Worm (Caenorhabditis elegans) whole organism, L4 larva: ENCODE measurements around the gene F20C5.5.

Experiments
- F49E8.2 ChIP-seq: sonication (generic microtip); optimal IDR thresholded peaks from 2 replicates; lab custom pipeline; 2016; ENCODE audit warnings: missing compliant biosample characterization, mild to moderate bottlenecking, missing genetic modification characterization, borderline replicate concordance
- R02D3.7 ChIP-seq: fragments of 150-350 bp; sonication (generic microtip); optimal IDR thresholded peaks from 3 replicates; lab custom pipeline; 2014; ENCODE audit warnings: missing biosample characterization, missing genetic modification characterization
- T20F7.1 ChIP-seq: fragments of 200-800 bp; sonication (Bioruptor generic); optimal IDR thresholded peaks from 2 replicates; lab custom pipeline; 2018; ENCODE audit warnings: mild to moderate bottlenecking, missing genetic modification characterization, missing compliant biosample characterization
- Y105C5A.15 ChIP-seq: fragments of 200-800 bp; sonication (Bioruptor generic); IDR thresholded peaks from 2 replicates; pipeline ENCODE4 v1.3.6; 2022; ENCODE audit warnings: missing genetic modification characterization, missing compliant biosample characterization
- Y75B8A.6 ChIP-seq: fragments of 200-800 bp; sonication (Bioruptor generic); IDR thresholded peaks from 2 replicates; pipeline ENCODE4 v1.3.6; 2022; ENCODE audit warnings: missing genetic modification reagents, missing genetic modification characterization, missing compliant biosample characterization
- aly-2 ChIP-seq: sonication (generic microtip); optimal IDR thresholded peaks from 2 replicates; lab custom pipeline; 2018; ENCODE audit warnings: missing biosample characterization, missing genetic modification characterization
- ama-1 ChIP-seq: fragments of 150-350 bp; optimal IDR thresholded peaks from 2 replicates; lab custom pipeline; 2014; ENCODE audit warnings: inconsistent platforms, mixed read lengths
- ceh-32 ChIP-seq: sonication (generic microtip); optimal IDR thresholded peaks from 2 replicates; lab custom pipeline; 2016; ENCODE audit warnings: mild to moderate bottlenecking, missing genetic modification characterization, missing compliant biosample characterization; ENCODE audit not compliant: poor library complexity
- ceh-62 ChIP-seq: sonication (generic microtip); optimal IDR thresholded peaks from 2 replicates; lab custom pipeline; 2017; ENCODE audit warnings: missing biosample characterization, missing genetic modification characterization
- ces-1 ChIP-seq: fragments of 150-350 bp; sonication (generic microtip); optimal IDR thresholded peaks from 4 replicates; lab custom pipeline; 2014; ENCODE audit warnings: missing biosample characterization, missing genetic modification reagents, missing genetic modification characterization
- cey-2 ChIP-seq: sonication (generic microtip); optimal IDR thresholded peaks from 3 replicates; lab custom pipeline; 2017; ENCODE audit warnings: missing genetic modification characterization, mild to moderate bottlenecking, missing compliant biosample characterization, antibody characterized with exemption, borderline replicate concordance; ENCODE audit not compliant: insufficient read depth
- daf-12 ChIP-seq: fragments of 150-350 bp; optimal IDR thresholded peaks from 2 replicates; lab custom pipeline; 2014; ENCODE audit warnings: missing biosample characterization, missing genetic modification reagents, missing genetic modification characterization
- dve-1 ChIP-seq: sonication (generic microtip); optimal IDR thresholded peaks from 2 replicates; lab custom pipeline; 2017; ENCODE audit warnings: antibody characterized with exemption, mild to moderate bottlenecking, missing genetic modification characterization, missing compliant biosample characterization; ENCODE audit not compliant: insufficient read depth
- egl-27 ChIP-seq: sonication (generic microtip); optimal IDR thresholded peaks from 3 replicates; lab custom pipeline; 2017; ENCODE audit warnings: missing biosample characterization, missing genetic modification reagents, missing genetic modification characterization
- gei-8 ChIP-seq: fragments of 200-800 bp; sonication (Bioruptor generic); optimal IDR thresholded peaks from 2 replicates; lab custom pipeline; 2018; ENCODE audit warnings: mild to moderate bottlenecking, missing genetic modification characterization, missing compliant biosample characterization
- hlh-30 ChIP-seq: sonication (generic microtip); optimal IDR thresholded peaks from 2 replicates; lab custom pipeline; 2017; ENCODE audit warnings: antibody characterized with exemption, mild to moderate bottlenecking, missing genetic modification characterization, missing compliant biosample characterization; ENCODE audit not compliant: insufficient read depth
- lin-1 ChIP-seq: fragments of 200-800 bp; sonication (Bioruptor generic); IDR thresholded peaks from 2 replicates; pipeline ENCODE4 v1.3.6; 2022; ENCODE audit warnings: missing genetic modification reagents, missing genetic modification characterization, missing compliant biosample characterization
- mdl-1 ChIP-seq, 2 experiments: fragments of 150-350 bp in 1 of 2; sonication (generic microtip) in 1 of 2; optimal IDR thresholded peaks; 2 replicates each; lab custom pipeline; 2014 to 2017; ENCODE audit warnings: missing biosample characterization in 2 of 2, missing genetic modification characterization in 2 of 2
- mxl-2 ChIP-seq: fragments of 200-800 bp; sonication (Bioruptor generic); conservative IDR thresholded peaks from 2 replicates; pipeline ENCODE4 v1.3.6; 2022; ENCODE audit warnings: missing genetic modification reagents, missing genetic modification characterization, missing compliant biosample characterization
- nhr-11 ChIP-seq: fragments of 150-350 bp; optimal IDR thresholded peaks from 2 replicates; lab custom pipeline; 2014; ENCODE audit warnings: missing biosample characterization, missing genetic modification characterization
- nhr-25 ChIP-seq: sonication (generic microtip); optimal IDR thresholded peaks from 2 replicates; lab custom pipeline; 2017; ENCODE audit warnings: missing genetic modification characterization, mild to moderate bottlenecking, missing compliant biosample characterization, antibody characterized with exemption, moderate library complexity, borderline replicate concordance; ENCODE audit not compliant: insufficient read depth
- saeg-2 ChIP-seq: fragments of 200-800 bp; sonication (Bioruptor generic); IDR thresholded peaks from 2 replicates; pipeline ENCODE4 v1.3.6; 2022; ENCODE audit warnings: missing genetic modification reagents, missing genetic modification characterization, missing compliant biosample characterization
- skn-1 ChIP-seq: fragments of 150-350 bp; optimal IDR thresholded peaks from 2 replicates; lab custom pipeline; 2014; ENCODE audit warnings: missing biosample characterization, missing genetic modification characterization
- snpc-1.2 ChIP-seq: fragments of 200-800 bp; sonication (Bioruptor generic); IDR thresholded peaks from 2 replicates; pipeline ENCODE4 v1.3.6; 2022; ENCODE audit warnings: missing genetic modification reagents, missing genetic modification characterization, missing compliant biosample characterization
- spr-3 ChIP-seq: fragments of 200-800 bp; sonication (Bioruptor generic); optimal IDR thresholded peaks from 2 replicates; lab custom pipeline; 2018; ENCODE audit warnings: mild to moderate bottlenecking, missing genetic modification characterization, missing compliant biosample characterization
- tag-97 ChIP-seq: fragments of 200-800 bp; sonication (Bioruptor generic); IDR thresholded peaks from 2 replicates; pipeline ENCODE4 v1.3.6; 2022; ENCODE audit warnings: missing genetic modification characterization, missing compliant biosample characterization
- unc-39 ChIP-seq: sonication (generic microtip); optimal IDR thresholded peaks from 2 replicates; lab custom pipeline; 2017; ENCODE audit warnings: missing biosample characterization, missing genetic modification characterization
- unc-62 ChIP-seq, 3 experiments: fragments of 150-350 bp in 1 of 3; sonication (generic microtip); optimal IDR thresholded peaks in 2 of 3; peaks in 1 of 3; 1 replicate in 1 of 3; 2 replicates in 2 of 3; lab custom pipeline; 2014 to 2017; ENCODE audit warnings: missing biosample characterization in 3 of 3, missing genetic modification characterization in 3 of 3, missing genetic modification reagents in 3 of 3, missing genotype in 1 of 3
- vab-7 ChIP-seq: fragments of 200-800 bp; sonication (Bioruptor generic); IDR thresholded peaks from 2 replicates; pipeline ENCODE4 v1.3.6; 2022; ENCODE audit warnings: missing genetic modification reagents, missing genetic modification characterization, missing compliant biosample characterization
- zip-11 ChIP-seq: fragments of 200-800 bp; sonication (Bioruptor generic); IDR thresholded peaks from 2 replicates; pipeline ENCODE4 v1.3.6; 2022; ENCODE audit warnings: missing genetic modification characterization, missing compliant biosample characterization
- ztf-7 ChIP-seq: fragments of 150-350 bp; optimal IDR thresholded peaks from 2 replicates; lab custom pipeline; 2014; ENCODE audit warnings: missing biosample characterization, missing genetic modification characterization

The F20C5.5 gene

DNA sequence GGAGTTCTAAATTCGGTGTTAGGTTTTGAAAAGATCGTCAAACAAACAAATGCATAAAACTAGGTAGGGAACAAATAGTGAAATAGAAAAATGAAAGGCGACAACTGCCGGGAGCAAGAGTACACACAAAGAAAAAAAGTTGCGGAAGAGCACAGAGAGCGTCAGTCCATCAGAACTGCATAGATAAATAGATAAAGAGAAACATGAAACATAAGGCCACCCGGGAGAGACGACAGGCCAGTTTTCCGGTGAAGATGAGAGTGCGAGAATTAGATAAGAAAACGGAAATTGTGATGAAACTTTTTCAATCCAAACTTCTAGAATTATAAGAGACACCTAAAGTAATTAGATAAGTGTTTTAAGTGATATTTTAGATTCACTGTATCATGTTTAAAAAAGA, 11.7 kb downstream of the F20C5.5 start (continued):
- TF ChIP-seq dve-1 (peak; percentile 59), lin-1 (GFP tag; lab: Robert Waterston, UW) (peak; percentile 71; the same call in 1 of the 2 replicates), nhr-11 (tag; lab: Kevin White, UChicago) (peak; percentile 7), unc-62 (GFP tag; optimal IDR thresholded peaks at IDR 0.05 in 1 of 2; lab: Kevin White, UChicago) (peak in 1 of 2 experiments; percentile 74), unc-62 (tag; optimal IDR thresholded peaks at IDR 0.05; lab: Kevin White, UChicago) (no peak), mdl-1 (tag; optimal IDR thresholded peaks at IDR 0.05; lab: Kevin White, UChicago) (peak in 1 of 2 experiments; percentile 14), spr-3 (GFP tag; lab: Kevin White, UChicago) (no peak), T20F7.1 (GFP tag; lab: Kevin White, UChicago) (no peak)

DNA sequence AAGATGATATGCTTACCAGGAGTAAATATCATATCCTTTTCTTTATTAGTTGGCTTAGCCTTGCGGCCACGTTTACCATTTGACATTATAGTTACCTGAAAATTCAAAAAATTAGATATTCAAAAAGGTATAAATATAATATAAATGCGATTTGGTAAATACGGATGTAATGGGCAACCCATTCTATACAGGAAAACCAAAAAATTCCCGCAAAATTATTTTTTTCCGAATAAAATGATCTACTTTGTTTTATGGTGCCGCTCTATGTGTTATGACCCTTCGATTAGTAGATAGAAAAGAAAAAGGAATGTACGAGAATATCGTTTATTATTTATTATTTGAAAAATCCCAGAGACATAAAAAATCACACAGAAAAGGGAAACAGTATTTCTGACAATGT, 14.7 kb downstream of the F20C5.5 start, which contains the start of gene elli-1:
elli-1 (minus strand) TSS at position 101 of the 400 bp plus-strand sequence.
- TF ChIP-seq vab-7: no peak
- TF ChIP-seq ama-1 (lab: Kevin White, UChicago): no peak
- no peak for TF ChIP-seq F49E8.2 (tag; lab: Kevin White, UChicago)
- TF ChIP-seq unc-39 (tag; lab: Kevin White, UChicago): no peak
- TF ChIP-seq egl-27 (tag; lab: Kevin White, UChicago): no peak
- no peak for TF ChIP-seq Y75B8A.6 (GFP tag; lab: Robert Waterston, UW)
- no peak for TF ChIP-seq R02D3.7
- TF ChIP-seq ceh-62 (tag; lab: Kevin White, UChicago): no peak
- no peak for TF ChIP-seq aly-2 (tag; lab: Kevin White, UChicago)
- no peak for TF ChIP-seq spr-3 (GFP tag; lab: Kevin White, UChicago)
- no peak for TF ChIP-seq daf-12
- TF ChIP-seq saeg-2 (GFP tag; lab: Robert Waterston, UW): no peak
- TF ChIP-seq nhr-25: no peak
- no peak for TF ChIP-seq T20F7.1 (GFP tag; lab: Kevin White, UChicago)
- TF ChIP-seq ztf-7 (tag; lab: Kevin White, UChicago): no peak
- no peak for TF ChIP-seq nhr-11 (tag; lab: Kevin White, UChicago)
- no peak for TF ChIP-seq snpc-1.2 (GFP tag; lab: Robert Waterston, UW)
- no peak for TF ChIP-seq tag-97 (GFP tag; lab: Robert Waterston, UW)
- TF ChIP-seq, all 104 proteins: peak for 0

DNA sequence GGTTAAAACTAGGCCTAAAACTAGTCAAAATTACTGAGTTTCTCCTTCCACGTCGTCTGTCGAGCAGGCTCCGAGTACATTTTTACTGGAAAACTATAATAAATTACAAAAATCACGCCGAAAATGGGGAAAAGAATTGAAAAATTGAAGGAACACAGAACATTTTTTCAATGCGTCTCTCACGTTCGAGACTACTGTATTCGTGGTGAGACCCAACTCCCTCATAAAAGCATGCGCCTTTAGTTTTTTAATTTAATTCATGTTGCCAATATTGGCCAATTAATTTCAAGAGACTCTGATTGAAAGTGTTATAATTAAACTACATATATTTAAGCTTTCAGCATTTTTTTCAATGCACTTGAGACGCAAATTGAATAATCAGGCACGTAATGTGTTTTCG, 15.3 kb downstream of the F20C5.5 start:
- TF ChIP-seq R02D3.7: no peak
- no peak for TF ChIP-seq zip-11
- TF ChIP-seq ceh-32 (tag; lab: Kevin White, UChicago): no peak
- TF ChIP-seq snpc-1.2 (GFP tag; lab: Robert Waterston, UW): 0 out of 2 replicates have a peak, but pooled peaks have one; percentile 6
- no peak for TF ChIP-seq hlh-30 (tag; lab: Kevin White, UChicago)

DNA sequence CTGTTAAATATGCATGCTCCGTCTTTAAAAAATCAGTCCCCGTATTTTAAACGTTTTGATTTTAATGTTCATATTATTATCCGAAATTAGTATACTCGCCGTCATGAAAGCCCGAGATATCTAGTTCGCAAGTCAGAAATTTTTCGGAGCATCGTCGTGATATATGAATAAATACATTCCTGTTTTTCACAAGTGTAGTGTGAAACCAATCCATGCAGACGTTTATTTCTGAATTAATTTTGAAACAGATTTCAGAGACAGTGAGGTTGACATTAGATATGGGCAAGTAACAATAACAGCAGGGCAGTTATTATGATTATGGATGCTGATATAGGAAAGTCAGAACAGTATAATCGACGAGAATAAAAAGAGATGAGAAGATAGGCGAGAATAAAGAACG, 16.9 kb downstream of the F20C5.5 start:
- TF ChIP-seq nhr-11 (tag; lab: Kevin White, UChicago) (no peak), snpc-1.2 (GFP tag; lab: Robert Waterston, UW) (peak; percentile 34; the same call in 1 of the 2 replicates)

DNA sequence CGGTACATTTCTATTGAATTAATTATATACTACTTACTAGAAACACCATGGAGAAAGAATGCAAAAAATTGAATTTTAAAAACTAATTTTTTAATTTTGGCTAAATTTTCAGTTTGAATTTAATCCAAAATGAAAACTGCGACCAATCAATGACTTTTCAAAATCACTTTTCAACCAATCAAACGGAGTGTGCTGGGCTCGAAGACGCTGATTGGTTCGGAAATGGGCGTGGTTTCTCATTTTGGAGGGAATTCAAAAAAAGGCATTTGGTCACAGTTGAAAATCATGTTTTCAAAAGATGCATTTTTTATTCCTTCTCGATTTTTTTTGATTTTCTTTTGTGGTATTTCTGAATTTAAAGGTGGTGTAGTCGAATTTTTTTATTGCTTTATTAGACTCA, 20.5 kb downstream of the F20C5.5 start:
- TF ChIP-seq gei-8 (GFP tag; lab: Kevin White, UChicago): no peak
- TF ChIP-seq skn-1 (tag; lab: Kevin White, UChicago): no peak
- TF ChIP-seq, all 104 proteins: peak for 0

DNA sequence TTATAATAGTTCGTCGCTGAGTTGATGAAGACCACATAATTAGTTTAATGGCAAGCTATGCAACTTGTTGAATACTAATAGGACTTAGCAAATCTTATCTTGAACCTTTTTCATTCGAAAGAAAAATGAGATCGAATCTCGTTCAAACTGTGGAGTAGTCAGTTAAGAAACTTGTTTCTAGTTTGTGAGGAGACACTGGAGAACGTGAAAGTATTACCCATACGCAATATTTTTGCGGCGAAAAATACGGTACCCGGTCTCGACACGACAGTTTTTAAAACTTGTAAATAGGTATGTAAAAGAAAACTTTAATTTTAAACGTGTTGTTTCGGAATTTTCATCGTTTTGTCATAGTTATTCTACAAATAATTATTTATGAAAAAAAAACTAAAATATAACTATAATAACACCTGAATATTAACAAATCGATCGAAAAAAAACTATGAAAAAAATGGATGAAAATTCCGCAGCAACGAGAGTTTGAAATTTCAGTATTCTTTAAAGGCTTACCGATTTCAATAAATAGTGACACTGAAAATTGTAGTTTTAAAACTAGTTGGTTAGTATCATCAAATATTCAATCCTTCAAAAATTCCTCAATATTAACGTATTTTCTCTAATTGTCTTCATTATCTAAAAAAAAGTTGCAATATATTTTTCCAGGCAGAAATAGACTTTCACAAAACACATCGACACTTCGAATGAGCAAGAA, 23.7 kb downstream of the F20C5.5 start, which contains the start of the genes F20C5.7 and parg-1:
F20C5.7 (minus strand) TSS at position 101 of the 712 bp plus-strand sequence.
parg-1 (plus strand) TSS at position 662 of the 712 bp plus-strand sequence.
- TF ChIP-seq mxl-2 (GFP tag; lab: Robert Waterston, UW) (no peak), cey-2 (tag; lab: Kevin White, UChicago) (no peak), saeg-2 (GFP tag; lab: Robert Waterston, UW) (no peak), ces-1 (GFP tag; lab: Kevin White, UChicago) (no peak), mdl-1 (tag; optimal IDR thresholded peaks at IDR 0.05; lab: Kevin White, UChicago) (no peak), snpc-1.2 (GFP tag; lab: Robert Waterston, UW) (no peak), Y105C5A.15 (GFP tag; lab: Robert Waterston, UW) (no peak)
